In genomic region chrIII:3271682-3272081, ce11 we compare ENCODE assay signal across 4 worm cellular contexts.
A peak's percentile ranks its signal among the peaks of the same experiment; 100 is the strongest.
TF ChIP-seq lines count a peak whose summit lies in the region.

No protein-coding gene starts in this region.

TF ChIP-seq in whole organism, L2 larva, 48 proteins besides CTCF, POLR2A, EP300 and RAD21 (continues in another document):
- peak; percentile 77 for TF ChIP-seq nhr-129 (tag; optimal IDR thresholded peaks at IDR 0.05; lab: Kevin White, UChicago)
- peak; percentile 36 for TF ChIP-seq unc-55 (GFP tag; optimal IDR thresholded peaks at IDR 0.05; lab: Kevin White, UChicago)
- peak; percentile 79 for TF ChIP-seq nhr-6 (tag; optimal IDR thresholded peaks at IDR 0.05; lab: Kevin White, UChicago)
- peak; percentile 49 for TF ChIP-seq snpc-4 (tag; optimal IDR thresholded peaks at IDR 0.05; lab: Kevin White, UChicago)
- peak; percentile 19 for TF ChIP-seq egl-27 (tag; optimal IDR thresholded peaks at IDR 0.05; lab: Kevin White, UChicago)
- TF ChIP-seq lsy-2 (tag; optimal IDR thresholded peaks at IDR 0.05; lab: Kevin White, UChicago) = peak; percentile 25 to 77
- no peak for TF ChIP-seq Y55F3AM.14 (GFP tag; optimal IDR thresholded peaks at IDR 0.05; lab: Kevin White, UChicago)
- TF ChIP-seq mbf-1 (tag; optimal IDR thresholded peaks at IDR 0.05; lab: Kevin White, UChicago) = no peak
- TF ChIP-seq sem-4 (tag; optimal IDR thresholded peaks at IDR 0.05; lab: Kevin White, UChicago) = peak; percentile 80
- TF ChIP-seq sma-3 (GFP tag; optimal IDR thresholded peaks at IDR 0.05; lab: Kevin White, UChicago) = peak; percentile 67
- no peak for TF ChIP-seq ama-1 (optimal IDR thresholded peaks at IDR 0.05; lab: Kevin White, UChicago)
- TF ChIP-seq unc-39 (tag; optimal IDR thresholded peaks at IDR 0.05; lab: Kevin White, UChicago) = no peak
- TF ChIP-seq nhr-23 (tag; optimal IDR thresholded peaks at IDR 0.05; lab: Kevin White, UChicago) = no peak
- peak; percentile 70 for TF ChIP-seq C34F6.9 (tag; optimal IDR thresholded peaks at IDR 0.05; lab: Kevin White, UChicago)
- no peak for TF ChIP-seq nhr-11 (tag; optimal IDR thresholded peaks at IDR 0.05; lab: Kevin White, UChicago)
- TF ChIP-seq F13H6.1 (tag; optimal IDR thresholded peaks at IDR 0.05; lab: Kevin White, UChicago) = peak; percentile 91
- no peak for TF ChIP-seq ZK546.5 (tag; optimal IDR thresholded peaks at IDR 0.05; lab: Kevin White, UChicago)
- TF ChIP-seq R02D3.7 (tag; optimal IDR thresholded peaks at IDR 0.05; lab: Kevin White, UChicago) = no peak
- TF ChIP-seq nhr-21 (tag; optimal IDR thresholded peaks at IDR 0.05; lab: Kevin White, UChicago) = peak; percentile 32
- peak; percentile 40 for TF ChIP-seq lin-13 (GFP tag; optimal IDR thresholded peaks at IDR 0.05; lab: Kevin White, UChicago)
- TF ChIP-seq sma-9 (GFP tag; optimal IDR thresholded peaks at IDR 0.05; lab: Kevin White, UChicago) = peak; percentile 63
- TF ChIP-seq sma-9 (tag; optimal IDR thresholded peaks at IDR 0.05; lab: Kevin White, UChicago) = no peak
- peak; percentile 85 for TF ChIP-seq blmp-1 (tag; optimal IDR thresholded peaks at IDR 0.05; lab: Kevin White, UChicago; ENCODE audit: insufficient read depth)

TF ChIP-seq in whole organism, L4 larva, 104 proteins besides CTCF, POLR2A, EP300 and RAD21 (continues in another document):
- TF ChIP-seq lin-1 (GFP tag; IDR thresholded peaks at IDR 0.05; lab: Robert Waterston, UW) (no peak), hif-1 (tag; optimal IDR thresholded peaks at IDR 0.05; lab: Kevin White, UChicago) (peak in 1 of 2 experiments; percentile 31), ama-1 (optimal IDR thresholded peaks at IDR 0.05; lab: Kevin White, UChicago) (no peak), attf-4 (tag; optimal IDR thresholded peaks at IDR 0.05; lab: Kevin White, UChicago) (no peak), nhr-48 (tag; optimal IDR thresholded peaks at IDR 0.05; lab: Kevin White, UChicago) (peak; percentile 49), php-3 (GFP tag; IDR thresholded peaks at IDR 0.05; lab: Robert Waterston, UW) (no peak), daf-8 (GFP tag; IDR thresholded peaks at IDR 0.05; lab: Robert Waterston, UW) (no peak), nhr-76 (tag; optimal IDR thresholded peaks at IDR 0.05; lab: Kevin White, UChicago) (no peak), lin-15B (tag; optimal IDR thresholded peaks at IDR 0.05; lab: Kevin White, UChicago) (no peak), egl-43 (GFP tag; IDR thresholded peaks at IDR 0.05; lab: Robert Waterston, UW) (0 out of 2 replicates have a peak, but pooled peaks have one; percentile 54), ZK337.2 (GFP tag; IDR thresholded peaks at IDR 0.05; lab: Robert Waterston, UW) (no peak), Y48G9A.11 (GFP tag; IDR thresholded peaks at IDR 0.05; lab: Robert Waterston, UW) (no peak), fkh-10 (GFP tag; optimal IDR thresholded peaks at IDR 0.05; lab: Kevin White, UChicago) (no peak), daf-19 (GFP tag; conservative IDR thresholded peaks at IDR 0.05; lab: Robert Waterston, UW) (no peak), dve-1 (tag; optimal IDR thresholded peaks at IDR 0.05; lab: Kevin White, UChicago; ENCODE audit: insufficient read depth) (peak; percentile 78), aly-2 (tag; optimal IDR thresholded peaks at IDR 0.05; lab: Kevin White, UChicago) (no peak), mep-1 (tag; optimal IDR thresholded peaks at IDR 0.05; lab: Kevin White, UChicago) (peak; percentile 84), zag-1 (tag; optimal IDR thresholded peaks at IDR 0.05; lab: Kevin White, UChicago) (no peak), R02D3.7 (tag; optimal IDR thresholded peaks at IDR 0.05; lab: Kevin White, UChicago) (no peak), lin-39 (tag; optimal IDR thresholded peaks at IDR 0.05; lab: Kevin White, UChicago) (no peak), F26F4.8 (GFP tag; conservative IDR thresholded peaks at IDR 0.05; lab: Robert Waterston, UW) (no peak), rbr-2 (tag; optimal IDR thresholded peaks at IDR 0.05; lab: Kevin White, UChicago) (peak; percentile 50), arid-1 (GFP tag; conservative IDR thresholded peaks at IDR 0.05; lab: Robert Waterston, UW) (no peak), unc-130 (GFP tag; optimal IDR thresholded peaks at IDR 0.05; lab: Kevin White, UChicago) (no peak), duxl-1 (tag; optimal IDR thresholded peaks at IDR 0.05; lab: Kevin White, UChicago; ENCODE audit: poor library complexity) (no peak)

TF ChIP-seq in whole organism, late embryonic, 69 proteins besides CTCF, POLR2A, EP300 and RAD21 (continues in another document):
- TF ChIP-seq sox-2 (GFP tag; IDR thresholded peaks at IDR 0.05; lab: Robert Waterston, UW) (no peak), fkh-10 (GFP tag; optimal IDR thresholded peaks at IDR 0.05; lab: Kevin White, UChicago) (no peak), pat-9 (tag; optimal IDR thresholded peaks at IDR 0.05; lab: Kevin White, UChicago) (no peak), ama-1 (optimal IDR thresholded peaks at IDR 0.05; lab: Kevin White, UChicago) (no peak), ztf-16 (tag; optimal IDR thresholded peaks at IDR 0.05; lab: Kevin White, UChicago) (peak; percentile 46), ceh-24 (tag; optimal IDR thresholded peaks at IDR 0.05; lab: Kevin White, UChicago) (no peak), C08G9.2 (tag; optimal IDR thresholded peaks at IDR 0.05; lab: Kevin White, UChicago) (no peak), hlh-30 (tag; optimal IDR thresholded peaks at IDR 0.05; lab: Kevin White, UChicago; ENCODE audit: insufficient read depth) (peak; percentile 88), K02D7.2 (tag; optimal IDR thresholded peaks at IDR 0.05; lab: Kevin White, UChicago) (no peak), unc-42 (tag; optimal IDR thresholded peaks at IDR 0.05; lab: Kevin White, UChicago) (peak; percentile 15), nhr-11 (tag; optimal IDR thresholded peaks at IDR 0.05; lab: Kevin White, UChicago) (no peak), tbx-7 (tag; optimal IDR thresholded peaks at IDR 0.05; lab: Kevin White, UChicago) (no peak), lin-11 (tag; optimal IDR thresholded peaks at IDR 0.05; lab: Kevin White, UChicago) (no peak), ceh-31 (tag; optimal IDR thresholded peaks at IDR 0.05; lab: Kevin White, UChicago) (peak; percentile 73), K09A11.1 (tag; optimal IDR thresholded peaks at IDR 0.05; lab: Kevin White, UChicago; ENCODE audit: insufficient read depth) (no peak), unc-55 (GFP tag; optimal IDR thresholded peaks at IDR 0.05; lab: Kevin White, UChicago) (peak; percentile 79), ceh-14 (tag; optimal IDR thresholded peaks at IDR 0.05; lab: Kevin White, UChicago) (peak; percentile 45), hlh-8 (tag; optimal IDR thresholded peaks at IDR 0.05; lab: Kevin White, UChicago) (peak; percentile 4), ceh-34 (tag; optimal IDR thresholded peaks at IDR 0.05; lab: Kevin White, UChicago) (peak; percentile 64), che-1 (tag; optimal IDR thresholded peaks at IDR 0.05; lab: Kevin White, UChicago) (no peak), T23F11.4 (GFP tag; optimal IDR thresholded peaks at IDR 0.05; lab: Kevin White, UChicago) (no peak), unc-86 (tag; optimal IDR thresholded peaks at IDR 0.05; lab: Kevin White, UChicago) (no peak), ceh-48 (tag; optimal IDR thresholded peaks at IDR 0.05; lab: Kevin White, UChicago) (no peak), ets-4 (tag; optimal IDR thresholded peaks at IDR 0.05; lab: Kevin White, UChicago) (no peak), Y22D7AL.16 (tag; optimal IDR thresholded peaks at IDR 0.05; lab: Kevin White, UChicago) (no peak), nfya-1 (tag; optimal IDR thresholded peaks at IDR 0.05; lab: Kevin White, UChicago) (peak; percentile 70), zip-5 (tag; optimal IDR thresholded peaks at IDR 0.05; lab: Kevin White, UChicago) (no peak)

TF ChIP-seq in whole organism, mixed stage, embryonic, 35 proteins besides CTCF, POLR2A, EP300 and RAD21:
- TF ChIP-seq snpc-4 (tag; optimal IDR thresholded peaks at IDR 0.05; lab: Kevin White, UChicago) = no peak
- TF ChIP-seq unc-120 (tag; optimal IDR thresholded peaks at IDR 0.05; lab: Kevin White, UChicago; ENCODE audit: poor library complexity, severe bottlenecking) = peak; percentile 66
- peak; percentile 68 for TF ChIP-seq ceh-83 (GFP tag; optimal IDR thresholded peaks at IDR 0.05; lab: Kevin White, UChicago)
- peak; percentile 63 for TF ChIP-seq lsy-2 (tag; optimal IDR thresholded peaks at IDR 0.05; lab: Kevin White, UChicago)
- no peak for TF ChIP-seq pha-4 (tag; optimal IDR thresholded peaks at IDR 0.05; lab: Kevin White, UChicago)
- TF ChIP-seq unc-62 (GFP tag; optimal IDR thresholded peaks at IDR 0.05; lab: Kevin White, UChicago) = peak; percentile 93
- no peak for TF ChIP-seq bed-3 (GFP tag; optimal IDR thresholded peaks at IDR 0.05; lab: Kevin White, UChicago)
- no peak for TF ChIP-seq mls-2 (tag; optimal IDR thresholded peaks at IDR 0.05; lab: Kevin White, UChicago)
- no peak for TF ChIP-seq ceh-43 (GFP tag; optimal IDR thresholded peaks at IDR 0.05; lab: Kevin White, UChicago)
- TF ChIP-seq ztf-11 (tag; optimal IDR thresholded peaks at IDR 0.05; lab: Kevin White, UChicago) = no peak
- no peak for TF ChIP-seq hlh-1 (tag; optimal IDR thresholded peaks at IDR 0.05; lab: Kevin White, UChicago)
- peak; percentile 52 for TF ChIP-seq nhr-237 (tag; optimal IDR thresholded peaks at IDR 0.05; lab: Kevin White, UChicago)
- peak; percentile 66 for TF ChIP-seq sptf-1 (tag; optimal IDR thresholded peaks at IDR 0.05; lab: Kevin White, UChicago)
- TF ChIP-seq M03D4.4 (tag; optimal IDR thresholded peaks at IDR 0.05; lab: Kevin White, UChicago) = peak; percentile 30
- peak; percentile 37 for TF ChIP-seq cnd-1 (tag; optimal IDR thresholded peaks at IDR 0.05; lab: Kevin White, UChicago)
- peak; percentile 46 for TF ChIP-seq tbx-8 (GFP tag; optimal IDR thresholded peaks at IDR 0.05; lab: Kevin White, UChicago)
- TF ChIP-seq zip-8 (tag; optimal IDR thresholded peaks at IDR 0.05; lab: Kevin White, UChicago) = no peak
- no peak for TF ChIP-seq lin-13 (tag; optimal IDR thresholded peaks at IDR 0.05; lab: Kevin White, UChicago)
- TF ChIP-seq ces-1 (GFP tag; optimal IDR thresholded peaks at IDR 0.05; lab: Kevin White, UChicago) = peak; percentile 55
